Fruit fly (Drosophila melanogaster): Measurements from ENCODE around the gene CG14710.
A peak's percentile ranks its signal among the peaks of the same experiment; 100 is the strongest.

CG14710 gene

DNA sequence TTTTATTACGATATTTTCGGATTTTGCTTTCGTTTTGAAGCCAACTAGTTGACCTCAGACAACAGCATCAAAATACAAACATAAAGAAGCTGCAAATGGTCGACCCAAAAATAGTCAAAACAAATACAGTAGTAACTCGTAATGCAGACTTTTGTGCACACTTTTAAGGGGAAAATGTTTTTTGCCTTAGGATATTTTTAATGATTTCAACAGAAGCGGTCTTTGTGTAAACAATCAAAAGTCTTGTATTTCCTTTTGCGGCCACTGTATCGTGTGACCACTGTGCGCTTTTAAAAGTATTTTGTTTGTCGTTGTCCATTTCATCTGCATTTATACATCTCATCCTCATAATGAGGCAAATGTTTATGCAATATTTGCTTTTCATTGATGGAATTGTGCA lies 29.6 kb downstream of the CG14710 start (continued):
- TF ChIP-seq crp (GFP tag; optimal IDR thresholded peaks at IDR 0.05): peak in 1 of 2 experiments; percentile 55
- peak; percentile 0 for TF ChIP-seq gfzf (GFP tag; optimal IDR thresholded peaks at IDR 0.05)
- TF ChIP-seq CG7357 (GFP tag; IDR thresholded peaks at IDR 0.05): peak; percentile 91
- TF ChIP-seq Ptx1 (GFP tag; IDR thresholded peaks at IDR 0.05): peak; percentile 97
- TF ChIP-seq CG14710 (tag; optimal IDR thresholded peaks at IDR 0.05): peak; percentile 53
- peak; percentile 99 for TF ChIP-seq grau (tag; optimal IDR thresholded peaks at IDR 0.05)
- peak; percentile 93 for TF ChIP-seq CkIIα-i1 (GFP tag; IDR thresholded peaks at IDR 0.05)
- TF ChIP-seq ro (GFP tag; IDR thresholded peaks at IDR 0.05): peak; percentile 86
- TF ChIP-seq HmgZ (tag; optimal IDR thresholded peaks at IDR 0.05): peak; percentile 97
- TF ChIP-seq az2 (GFP tag; optimal IDR thresholded peaks at IDR 0.05): peak; percentile 97
- peak; percentile 96 for TF ChIP-seq CG13424 (tag; optimal IDR thresholded peaks at IDR 0.05)
- TF ChIP-seq Asciz (GFP tag; optimal IDR thresholded peaks at IDR 0.05): peak; percentile 89
- peak; percentile 69 for TF ChIP-seq lbe (GFP tag; optimal IDR thresholded peaks at IDR 0.05)
- peak; percentile 83 for TF ChIP-seq gcm (GFP tag; optimal IDR thresholded peaks at IDR 0.05)
- TF ChIP-seq CG11504 (tag; optimal IDR thresholded peaks at IDR 0.05): peak; percentile 95
- peak; percentile 98 for TF ChIP-seq Antp (GFP tag; optimal IDR thresholded peaks at IDR 0.05)
- TF ChIP-seq CG15696 (tag; optimal IDR thresholded peaks at IDR 0.05): peak; percentile 83
- peak in 1 of 2 experiments; percentile 87 for TF ChIP-seq bsh (GFP tag; optimal IDR thresholded peaks at IDR 0.05)
- TF ChIP-seq h (optimal IDR thresholded peaks at IDR 0.05): no peak
- TF ChIP-seq zen2 (GFP tag; IDR thresholded peaks at IDR 0.05; ENCODE audit: partially characterized antibody): no peak
- TF ChIP-seq HLH54F (GFP tag; optimal IDR thresholded peaks at IDR 0.05): peak; percentile 97
- TF ChIP-seq lab (GFP tag; optimal IDR thresholded peaks at IDR 0.05): peak; percentile 98
- TF ChIP-seq MTF-1 (GFP tag; optimal IDR thresholded peaks at IDR 0.05; ENCODE audit: borderline replicate concordance): peak; percentile 89
- peak; percentile 89 for TF ChIP-seq Drgx (GFP tag; IDR thresholded peaks at IDR 0.05)
- no peak for TF ChIP-seq hb (GFP tag; IDR thresholded peaks at IDR 0.05; ENCODE audit: partially characterized antibody)
- TF ChIP-seq Mrtf (GFP tag; IDR thresholded peaks at IDR 0.05): peak; percentile 97
- TF ChIP-seq NK7.1 (GFP tag; optimal IDR thresholded peaks at IDR 0.05): peak; percentile 93
- TF ChIP-seq inv (GFP tag; IDR thresholded peaks at IDR 0.05; ENCODE audit: partially characterized antibody): no peak
- TF ChIP-seq CG17385 (GFP tag; optimal IDR thresholded peaks at IDR 0.05): peak; percentile 93
- peak; percentile 97 for TF ChIP-seq al (GFP tag; IDR thresholded peaks at IDR 0.05)
- peak; percentile 92 for TF ChIP-seq bowl (GFP tag; IDR thresholded peaks at IDR 0.05)
- TF ChIP-seq CG33213 (GFP tag; optimal IDR thresholded peaks at IDR 0.05): peak; percentile 97
- TF ChIP-seq CG30403 (GFP tag; optimal IDR thresholded peaks at IDR 0.05): peak; percentile 97
- TF ChIP-seq dysf (GFP tag; IDR thresholded peaks at IDR 0.05): peak; percentile 98
- peak; percentile 98 for TF ChIP-seq CG3847 (GFP tag; IDR thresholded peaks at IDR 0.05)
- TF ChIP-seq CG10431 (GFP tag; optimal IDR thresholded peaks at IDR 0.05): peak; percentile 60
- peak; percentile 87 for TF ChIP-seq Myb (GFP tag; optimal IDR thresholded peaks at IDR 0.05)
- peak; percentile 88 for TF ChIP-seq CG17829 (tag; optimal IDR thresholded peaks at IDR 0.05)
- peak; percentile 88 for TF ChIP-seq trh (GFP tag; optimal IDR thresholded peaks at IDR 0.05)
- peak; percentile 83 for TF ChIP-seq CG5180 (GFP tag; optimal IDR thresholded peaks at IDR 0.05)
- peak; percentile 97 for TF ChIP-seq CG2678 (tag; optimal IDR thresholded peaks at IDR 0.05)
- peak; percentile 63 for TF ChIP-seq ftz-f1 (GFP tag; optimal IDR thresholded peaks at IDR 0.05)
- TF ChIP-seq nerfin-1 (tag; optimal IDR thresholded peaks at IDR 0.05): peak; percentile 81
- TF ChIP-seq CG4617 (GFP tag; optimal IDR thresholded peaks at IDR 0.05; ENCODE audit: borderline replicate concordance): peak; percentile 83
- TF ChIP-seq CG11093 (GFP tag; IDR thresholded peaks at IDR 0.05): peak; percentile 95
- TF ChIP-seq Hand (GFP tag; optimal IDR thresholded peaks at IDR 0.05): peak; percentile 89
- peak; percentile 95 for TF ChIP-seq tx (GFP tag; optimal IDR thresholded peaks at IDR 0.05)
- no peak for TF ChIP-seq pan (optimal IDR thresholded peaks at IDR 0.05)
- TF ChIP-seq pan (GFP tag; optimal IDR thresholded peaks at IDR 0.05 in 1 of 2, IDR thresholded peaks at IDR 0.05 in 1 of 2): peak in 1 of 2 experiments; percentile 99
- peak; percentile 85 for TF ChIP-seq ssp (GFP tag; IDR thresholded peaks at IDR 0.05)
